Fruit fly (Drosophila melanogaster): ENCODE results near the gene ais.

The ais gene

DNA sequence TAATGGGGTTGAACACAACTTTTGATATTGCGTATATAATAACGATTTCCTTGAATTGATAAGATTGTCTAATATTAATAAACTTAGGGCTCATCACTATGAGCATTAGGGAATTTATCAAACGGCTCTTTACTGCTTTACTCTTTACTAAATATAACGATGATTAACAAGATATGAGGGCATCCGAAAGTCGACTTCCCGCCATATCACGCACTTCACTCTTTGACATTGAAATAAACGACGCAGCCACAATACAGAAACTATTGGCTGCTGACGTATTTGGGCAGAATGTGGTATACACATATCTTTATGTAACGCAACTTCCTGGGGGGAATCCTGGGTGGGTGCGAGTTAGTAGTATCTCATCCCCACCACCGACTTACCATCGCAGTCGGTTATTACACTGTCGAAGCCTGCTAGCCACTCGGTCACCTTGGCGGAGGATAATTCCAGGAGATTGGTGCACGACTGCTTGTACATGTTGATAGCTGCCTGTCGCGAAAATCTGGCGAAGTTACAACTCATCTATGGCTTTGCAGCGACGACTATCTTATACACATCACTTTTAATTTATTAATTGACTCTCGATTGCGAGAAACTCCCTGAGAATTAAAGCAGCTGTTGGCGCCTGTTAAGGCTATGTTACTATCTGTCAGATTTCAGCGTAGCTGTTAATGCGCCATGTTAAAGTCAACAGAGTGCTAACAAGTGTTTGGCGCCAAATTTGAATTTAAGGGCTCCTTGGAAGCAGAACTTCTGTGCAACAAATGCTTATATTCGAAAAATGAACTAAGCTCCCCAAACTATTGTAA lies 38.6 kb upstream of the ais start, which contains the start of gene CG5567 (continued):
- TF ChIP-seq CG11695 (GFP tag; IDR thresholded peaks at IDR 0.05) (peak; percentile 46; the same call in 1 of the 3 replicates), rib (GFP tag; IDR thresholded peaks at IDR 0.05) (0 out of 2 replicates have a peak, but pooled peaks have one; percentile 21), CG18476 (GFP tag; optimal IDR thresholded peaks at IDR 0.05) (no peak), CG15514 (GFP tag; optimal IDR thresholded peaks at IDR 0.05) (no peak), Sox100B (GFP tag; optimal IDR thresholded peaks at IDR 0.05) (no peak), CG14441 (GFP tag; IDR thresholded peaks at IDR 0.05) (no peak), CG31365 (tag; optimal IDR thresholded peaks at IDR 0.05) (no peak), Atf6 (GFP tag; IDR thresholded peaks at IDR 0.05) (0 out of 2 replicates have a peak, but pooled peaks have one; percentile 25), Scr (GFP tag; IDR thresholded peaks at IDR 0.05; ENCODE audit: partially characterized antibody) (no peak), Gug (GFP tag; IDR thresholded peaks at IDR 0.05) (no peak), Hand (GFP tag; optimal IDR thresholded peaks at IDR 0.05) (no peak), Mes4 (GFP tag; optimal IDR thresholded peaks at IDR 0.05) (no peak), CG14014 (GFP tag; IDR thresholded peaks at IDR 0.05) (0 out of 2 replicates have a peak, but pooled peaks have one; percentile 20), row (GFP tag; IDR thresholded peaks at IDR 0.05) (peak; percentile 87), HLH54F (GFP tag; optimal IDR thresholded peaks at IDR 0.05) (peak; percentile 19), B-H1 (GFP tag; IDR thresholded peaks at IDR 0.05) (no peak), zfh2 (GFP tag; optimal IDR thresholded peaks at IDR 0.05) (no peak), Hr78 (GFP tag; optimal IDR thresholded peaks at IDR 0.05) (peak in 1 of 2 experiments; percentile 88), CG9932 (GFP tag; IDR thresholded peaks at IDR 0.05) (no peak), lov (optimal IDR thresholded peaks at IDR 0.05) (no peak), lov (GFP tag; IDR thresholded peaks at IDR 0.05) (no peak), h (optimal IDR thresholded peaks at IDR 0.05) (no peak), BEAF-32 (GFP tag; optimal IDR thresholded peaks at IDR 0.05) (no peak), CG1529 (GFP tag; optimal IDR thresholded peaks at IDR 0.05) (no peak), CG6791 (GFP tag; IDR thresholded peaks at IDR 0.05; ENCODE audit: partially characterized antibody) (peak; percentile 33; the same call in 1 of the 3 replicates), Taf1 (GFP tag; IDR thresholded peaks at IDR 0.05) (no peak), CrebB (tag; optimal IDR thresholded peaks at IDR 0.05) (peak; percentile 12), Fer1 (GFP tag; optimal IDR thresholded peaks at IDR 0.05) (peak; percentile 64), unc-4 (GFP tag; IDR thresholded peaks at IDR 0.05; ENCODE audit: partially characterized antibody) (0 out of 2 replicates have a peak, but pooled peaks have one; percentile 21), CHES-1-like (GFP tag; optimal IDR thresholded peaks at IDR 0.05) (peak; percentile 41), lilli (GFP tag; optimal IDR thresholded peaks at IDR 0.05) (peak; percentile 54), CG34376 (GFP tag; optimal IDR thresholded peaks at IDR 0.05) (peak; percentile 47), D19A (tag; optimal IDR thresholded peaks at IDR 0.05) (peak; percentile 97), CG7987 (GFP tag; optimal IDR thresholded peaks at IDR 0.05) (no peak), mam (GFP tag; optimal IDR thresholded peaks at IDR 0.05) (peak; percentile 30), gem (tag; optimal IDR thresholded peaks at IDR 0.05) (peak; percentile 23), CG9876 (GFP tag; optimal IDR thresholded peaks at IDR 0.05) (no peak), CG11504 (tag; optimal IDR thresholded peaks at IDR 0.05) (no peak), sc (optimal IDR thresholded peaks at IDR 0.05) (no peak), sc (GFP tag; optimal IDR thresholded peaks at IDR 0.05) (no peak), chinmo (GFP tag; IDR thresholded peaks at IDR 0.05; ENCODE audit: partially characterized antibody) (0 out of 4 replicates have a peak, but pooled peaks have one; percentile 51), Oli (tag; optimal IDR thresholded peaks at IDR 0.05) (peak; percentile 2), Ptx1 (GFP tag; IDR thresholded peaks at IDR 0.05) (no peak), CoRest (tag; optimal IDR thresholded peaks at IDR 0.05) (peak; percentile 14), CG7928 (GFP tag; optimal IDR thresholded peaks at IDR 0.05) (peak; percentile 10), CG3163 (GFP tag; optimal IDR thresholded peaks at IDR 0.05) (no peak), CG1792 (GFP tag; optimal IDR thresholded peaks at IDR 0.05) (no peak), CG30020 (tag; optimal IDR thresholded peaks at IDR 0.05) (no peak), kni (GFP tag; optimal IDR thresholded peaks at IDR 0.05) (no peak)

Measured in whole organism, embryonic.